Worm (Caenorhabditis elegans): Measurements from ENCODE around the gene cbn-1.

cbn-1 gene

ce11 chrII:286551-286724 lies 45.9 kb downstream of the cbn-1 start, which contains the start of gene misc-1:
TSS of gene misc-1 (plus strand) at chrII:286625.
- TF ChIP-seq alr-1 (tag; optimal IDR thresholded peaks at IDR 0.05) (no peak), F13H6.1 (tag; optimal IDR thresholded peaks at IDR 0.05) (no peak), lsy-2 (tag; optimal IDR thresholded peaks at IDR 0.05) (no peak), Y55F3AM.14 (GFP tag; optimal IDR thresholded peaks at IDR 0.05) (no peak), unc-39 (tag; optimal IDR thresholded peaks at IDR 0.05) (no peak), gmeb-1 (tag; optimal IDR thresholded peaks at IDR 0.05) (no peak), ceh-16 (tag; optimal IDR thresholded peaks at IDR 0.05) (no peak), ZK546.5 (tag; optimal IDR thresholded peaks at IDR 0.05) (no peak), unc-62 (GFP tag; optimal IDR thresholded peaks at IDR 0.05) (no peak), snpc-4 (tag; optimal IDR thresholded peaks at IDR 0.05) (no peak), nhr-129 (tag; optimal IDR thresholded peaks at IDR 0.05) (no peak), unc-55 (GFP tag; optimal IDR thresholded peaks at IDR 0.05) (no peak)

DNA sequence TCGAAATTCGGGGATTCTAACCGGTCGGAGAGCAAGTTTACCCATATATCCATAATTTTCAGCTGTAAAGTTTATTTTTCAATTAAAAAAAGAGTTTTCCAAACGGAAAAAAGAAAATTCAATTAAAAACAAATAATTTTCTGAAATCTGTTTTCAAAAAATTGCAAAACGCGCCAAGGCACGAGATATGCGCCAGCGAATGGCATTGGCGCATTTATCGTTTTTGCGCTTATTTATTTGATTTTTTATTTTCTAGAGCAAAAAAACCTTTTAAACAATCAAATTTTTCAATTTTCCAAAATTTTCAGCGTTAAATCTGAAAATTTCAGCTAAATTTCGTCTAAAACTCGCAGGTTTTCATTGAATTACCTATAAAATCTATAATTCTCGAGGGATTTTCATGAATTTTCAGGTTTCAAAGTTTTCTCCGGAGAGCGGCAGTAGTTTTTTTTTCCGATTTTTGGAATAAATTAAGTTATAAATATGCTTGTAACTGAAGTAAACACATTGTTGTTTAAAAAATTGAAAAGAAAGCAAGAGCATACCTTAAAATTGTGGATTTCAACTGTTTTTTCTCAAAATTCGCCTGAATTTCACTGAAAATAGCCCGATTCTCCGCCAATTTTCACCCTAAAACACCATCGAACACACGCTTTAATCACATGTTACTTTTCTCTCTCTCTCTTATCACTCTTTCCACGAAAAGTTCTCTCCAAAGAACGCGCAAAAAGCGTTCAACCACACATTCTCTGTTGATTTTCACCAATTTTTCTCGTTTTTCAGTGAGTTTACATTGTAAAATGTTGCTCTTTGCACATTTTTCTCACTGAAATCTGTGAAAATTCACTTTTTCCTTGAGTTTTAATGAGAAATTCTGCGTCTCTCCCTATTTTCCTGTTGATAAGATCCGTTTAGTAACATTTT lies 46.4 kb downstream of the cbn-1 start, which contains the start of gene B0432.10:
Gene B0432.10, minus strand, starts transcription at position 649 of the 924 bp plus-strand sequence.
- TF ChIP-seq nhr-10 (tag; optimal IDR thresholded peaks at IDR 0.05) (no peak), lsy-2 (tag; optimal IDR thresholded peaks at IDR 0.05) (peak; percentile 81 to 92), nhr-77 (tag; optimal IDR thresholded peaks at IDR 0.05) (peak; percentile 37), elt-1 (tag; optimal IDR thresholded peaks at IDR 0.05) (no peak), alr-1 (tag; optimal IDR thresholded peaks at IDR 0.05) (no peak), mbf-1 (tag; optimal IDR thresholded peaks at IDR 0.05) (no peak), sem-4 (tag; optimal IDR thresholded peaks at IDR 0.05) (peak; percentile 77), lin-11 (tag; optimal IDR thresholded peaks at IDR 0.05) (peak; percentile 63), R02D3.7 (tag; optimal IDR thresholded peaks at IDR 0.05) (peak; percentile 8), lin-39 (tag; optimal IDR thresholded peaks at IDR 0.05) (no peak), unc-55 (GFP tag; optimal IDR thresholded peaks at IDR 0.05) (peak; percentile 96), ztf-4 (tag; optimal IDR thresholded peaks at IDR 0.05) (no peak), ZK546.5 (tag; optimal IDR thresholded peaks at IDR 0.05) (no peak), snpc-4 (tag; optimal IDR thresholded peaks at IDR 0.05) (peak; percentile 60), mdl-1 (tag; optimal IDR thresholded peaks at IDR 0.05) (peak in 1 of 2 experiments; percentile 4), nhr-12 (tag; optimal IDR thresholded peaks at IDR 0.05) (no peak), crh-2 (tag; optimal IDR thresholded peaks at IDR 0.05) (peak; percentile 81), F13H6.1 (tag; optimal IDR thresholded peaks at IDR 0.05) (peak; percentile 74), nhr-11 (tag; optimal IDR thresholded peaks at IDR 0.05) (no peak), zag-1 (tag; optimal IDR thresholded peaks at IDR 0.05) (peak; percentile 17), C34F6.9 (tag; optimal IDR thresholded peaks at IDR 0.05) (peak; percentile 96), aly-2 (tag; optimal IDR thresholded peaks at IDR 0.05) (no peak), nhr-25 (tag; optimal IDR thresholded peaks at IDR 0.05) (peak; percentile 82), nhr-21 (tag; optimal IDR thresholded peaks at IDR 0.05) (peak; percentile 63), gmeb-1 (tag; optimal IDR thresholded peaks at IDR 0.05) (peak; percentile 97), elt-3 (tag; optimal IDR thresholded peaks at IDR 0.05) (no peak), peb-1 (tag; optimal IDR thresholded peaks at IDR 0.05) (no peak), Y55F3AM.14 (GFP tag; optimal IDR thresholded peaks at IDR 0.05) (no peak), ceh-16 (tag; optimal IDR thresholded peaks at IDR 0.05) (peak; percentile 19), sma-3 (GFP tag; optimal IDR thresholded peaks at IDR 0.05) (peak; percentile 74), fos-1 (tag; optimal IDR thresholded peaks at IDR 0.05) (peak; percentile 47), ztf-1 (GFP tag; conservative IDR thresholded peaks at IDR 0.05) (no peak), sma-9 (GFP tag; optimal IDR thresholded peaks at IDR 0.05) (peak; percentile 75), sma-9 (tag; optimal IDR thresholded peaks at IDR 0.05) (no peak), nhr-237 (tag; optimal IDR thresholded peaks at IDR 0.05) (peak; percentile 40), nhr-6 (tag; optimal IDR thresholded peaks at IDR 0.05) (peak; percentile 78), dmd-4 (tag; optimal IDR thresholded peaks at IDR 0.05) (no peak), unc-62 (GFP tag; optimal IDR thresholded peaks at IDR 0.05) (no peak), egl-27 (tag; optimal IDR thresholded peaks at IDR 0.05) (peak; percentile 81), nhr-129 (tag; optimal IDR thresholded peaks at IDR 0.05) (peak; percentile 58), lin-13 (GFP tag; optimal IDR thresholded peaks at IDR 0.05) (peak; percentile 87), nhr-23 (tag; optimal IDR thresholded peaks at IDR 0.05) (no peak), ama-1 (optimal IDR thresholded peaks at IDR 0.05) (no peak), mab-5 (tag; optimal IDR thresholded peaks at IDR 0.05) (peak; percentile 71), ceh-82 (tag; optimal IDR thresholded peaks at IDR 0.05) (no peak), ztf-11 (tag; optimal IDR thresholded peaks at IDR 0.05) (no peak), unc-39 (tag; optimal IDR thresholded peaks at IDR 0.05) (no peak), skn-1 (tag; optimal IDR thresholded peaks at IDR 0.05) (no peak), blmp-1 (tag; optimal IDR thresholded peaks at IDR 0.05; ENCODE audit: insufficient read depth) (no peak)

Measured in whole organism, L2 larva.